Fruit fly (Drosophila melanogaster): ENCODE data around the gene CG13658.

DNA sequence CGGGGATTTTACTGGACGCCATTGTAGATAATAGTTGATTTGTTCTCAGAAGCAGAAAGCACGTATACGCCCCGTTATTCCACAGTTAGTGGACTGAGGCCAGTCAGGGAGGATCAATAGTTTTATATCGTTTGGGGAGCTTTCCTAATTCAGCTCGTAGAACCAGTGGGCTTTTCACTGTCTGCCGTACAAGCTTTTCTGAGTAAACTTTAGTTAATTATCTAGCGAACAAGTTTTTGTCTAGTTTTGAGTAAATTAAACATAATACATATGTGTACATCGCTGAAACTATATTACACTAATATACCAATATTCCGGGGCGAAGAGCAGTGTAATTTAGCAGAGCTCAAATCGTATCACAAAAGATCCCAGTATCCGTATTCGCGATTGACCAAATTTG lies 35.4 kb downstream of the CG13658 start, which contains the start of gene CG10562:
- no peak for TF ChIP-seq CG8478 (optimal IDR thresholded peaks at IDR 0.05)
- TF ChIP-seq CTCF (optimal IDR thresholded peaks at IDR 0.05), result no peak

All from S2 (cell line).